Worm (Caenorhabditis elegans): ENCODE results near the gene nhr-43.

DNA sequence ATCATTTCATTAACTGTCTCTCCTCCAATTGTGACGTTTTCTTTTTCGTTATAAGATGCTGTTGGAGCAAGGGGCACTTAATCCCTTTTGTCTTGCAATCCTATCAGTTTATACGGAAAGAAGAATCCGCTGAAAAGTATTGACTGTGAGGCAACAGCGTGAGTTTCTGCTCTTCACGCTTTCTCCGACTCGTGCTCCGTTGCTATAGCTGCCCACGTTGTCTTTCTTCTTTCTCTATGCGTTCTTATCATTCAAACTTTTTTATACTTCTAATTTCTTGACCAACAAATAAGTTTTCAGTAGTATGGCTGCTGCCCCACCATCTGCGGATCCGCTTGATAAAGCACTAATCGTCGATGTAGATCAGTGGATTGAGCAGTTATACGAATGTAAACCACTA, 41.2 kb upstream of the nhr-43 start, which contains the start of gene let-92:
- TF ChIP-seq bed-1 (GFP tag; IDR thresholded peaks at IDR 0.05): no peak
- TF ChIP-seq ztf-28 (GFP tag; IDR thresholded peaks at IDR 0.05): no peak
